Fruit fly (Drosophila melanogaster): ENCODE data around the gene kibra.

Gene kibra

dm6 chr3R:14692230-14692970 lies 31.7 kb downstream of the kibra start (continued):
- TF ChIP-seq sv (GFP tag; optimal IDR thresholded peaks at IDR 0.05) (no peak), Hnf4 (GFP tag; optimal IDR thresholded peaks at IDR 0.05) (peak; percentile 43), Abd-B (GFP tag; optimal IDR thresholded peaks at IDR 0.05) (no peak), foxo (GFP tag; optimal IDR thresholded peaks at IDR 0.05) (peak in 1 of 2 experiments; percentile 76), CG32264 (GFP tag; optimal IDR thresholded peaks at IDR 0.05) (peak; percentile 49), OdsH (GFP tag; optimal IDR thresholded peaks at IDR 0.05) (peak; percentile 61), dl (GFP tag; optimal IDR thresholded peaks at IDR 0.05; ENCODE audit: insufficient read depth in 1 of 2, partially characterized antibody in 2 of 2) (no peak), jim (GFP tag; optimal IDR thresholded peaks at IDR 0.05) (no peak), Vsx2 (GFP tag; optimal IDR thresholded peaks at IDR 0.05; ENCODE audit: partially characterized antibody) (no peak), rgr (GFP tag; optimal IDR thresholded peaks at IDR 0.05) (peak; percentile 67), lola (GFP tag; optimal IDR thresholded peaks at IDR 0.05) (no peak), CrebA (GFP tag; optimal IDR thresholded peaks at IDR 0.05; ENCODE audit: borderline replicate concordance) (no peak)

dm6 chr3R:14691019-14691777 lies 32.9 kb downstream of the kibra start:
- TF ChIP-seq rgr (GFP tag; optimal IDR thresholded peaks at IDR 0.05): no peak
- TF ChIP-seq dsf (GFP tag; optimal IDR thresholded peaks at IDR 0.05; ENCODE audit: borderline replicate concordance): no peak
- TF ChIP-seq HLH106 (tag; optimal IDR thresholded peaks at IDR 0.05): peak; percentile 22
- peak; percentile 21 for TF ChIP-seq Sp1 (GFP tag; optimal IDR thresholded peaks at IDR 0.05)
- TF ChIP-seq h (GFP tag; optimal IDR thresholded peaks at IDR 0.05): peak; percentile 1
- peak in 1 of 2 experiments; percentile 21 for TF ChIP-seq foxo (GFP tag; optimal IDR thresholded peaks at IDR 0.05)
- no peak for TF ChIP-seq Dif (GFP tag; optimal IDR thresholded peaks at IDR 0.05; ENCODE audit: partially characterized antibody)
- TF ChIP-seq Rel (GFP tag; optimal IDR thresholded peaks at IDR 0.05): no peak
- TF ChIP-seq Rel (tag; optimal IDR thresholded peaks at IDR 0.05): peak; percentile 16
- peak; percentile 31 for TF ChIP-seq psq (GFP tag; optimal IDR thresholded peaks at IDR 0.05)
- TF ChIP-seq Dfd (GFP tag; optimal IDR thresholded peaks at IDR 0.05): no peak

- TF ChIP-seq sage (GFP tag; optimal IDR thresholded peaks at IDR 0.05): no peak
- no peak for TF ChIP-seq Rel (GFP tag; optimal IDR thresholded peaks at IDR 0.05)
- no peak for TF ChIP-seq Rel (tag; optimal IDR thresholded peaks at IDR 0.05)
- no peak for TF ChIP-seq tai (GFP tag; optimal IDR thresholded peaks at IDR 0.05)
- TF ChIP-seq psq (GFP tag; optimal IDR thresholded peaks at IDR 0.05): no peak
- TF ChIP-seq CrebA (GFP tag; optimal IDR thresholded peaks at IDR 0.05; ENCODE audit: borderline replicate concordance): no peak
- no peak for TF ChIP-seq Hr83 (GFP tag; optimal IDR thresholded peaks at IDR 0.05; ENCODE audit: poor library complexity, severe bottlenecking)
- TF ChIP-seq brk (GFP tag; optimal IDR thresholded peaks at IDR 0.05): no peak
- no peak for TF ChIP-seq Abd-B (GFP tag; optimal IDR thresholded peaks at IDR 0.05)
- no peak for TF ChIP-seq Hnf4 (GFP tag; optimal IDR thresholded peaks at IDR 0.05)
- TF ChIP-seq pan (optimal IDR thresholded peaks at IDR 0.05): no peak
- no peak for TF ChIP-seq ey (GFP tag; optimal IDR thresholded peaks at IDR 0.05)
- no peak for TF ChIP-seq br (GFP tag; optimal IDR thresholded peaks at IDR 0.05)
- TF ChIP-seq Jra (GFP tag; optimal IDR thresholded peaks at IDR 0.05): no peak
- no peak for TF ChIP-seq OdsH (GFP tag; optimal IDR thresholded peaks at IDR 0.05)
- TF ChIP-seq Hr78 (GFP tag; optimal IDR thresholded peaks at IDR 0.05): no peak
- no peak for TF ChIP-seq Mio (GFP tag; optimal IDR thresholded peaks at IDR 0.05)
- TF ChIP-seq CG32264 (GFP tag; optimal IDR thresholded peaks at IDR 0.05): no peak
- no peak for TF ChIP-seq N (GFP tag; optimal IDR thresholded peaks at IDR 0.05)
- TF ChIP-seq Dif (GFP tag; optimal IDR thresholded peaks at IDR 0.05; ENCODE audit: partially characterized antibody): no peak
- TF ChIP-seq lola (GFP tag; optimal IDR thresholded peaks at IDR 0.05): no peak
These were observed 34.0 kb downstream of the kibra start for dm6 chr3R:14690065-14690464.

DNA sequence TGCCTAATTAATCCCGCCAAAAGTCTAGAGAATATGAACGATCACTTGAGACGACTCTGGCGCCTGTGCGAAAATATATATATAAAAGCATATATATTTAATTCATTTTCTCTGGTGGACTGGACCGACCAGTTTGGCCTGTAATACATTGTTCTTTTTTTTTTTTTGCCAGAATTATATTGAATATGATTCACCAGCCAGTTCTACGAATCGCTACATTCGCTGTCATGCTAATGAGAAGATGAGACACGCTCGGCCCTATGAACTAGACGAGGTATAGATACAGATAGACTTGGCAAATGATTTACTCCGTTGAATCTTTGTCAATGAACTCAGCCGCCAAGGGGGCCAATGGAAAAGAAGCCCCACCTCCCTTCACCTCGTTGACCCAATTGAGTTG lies 36.8 kb downstream of the kibra start:
- no peak for TF ChIP-seq Vsx2 (GFP tag; optimal IDR thresholded peaks at IDR 0.05; ENCODE audit: partially characterized antibody)
- TF ChIP-seq woc (GFP tag; optimal IDR thresholded peaks at IDR 0.05): no peak
- TF ChIP-seq tai (GFP tag; optimal IDR thresholded peaks at IDR 0.05): no peak
- no peak for TF ChIP-seq CrebA (GFP tag; optimal IDR thresholded peaks at IDR 0.05; ENCODE audit: borderline replicate concordance)
- no peak for TF ChIP-seq Hnf4 (GFP tag; optimal IDR thresholded peaks at IDR 0.05)
- no peak for TF ChIP-seq Myc (optimal IDR thresholded peaks at IDR 0.05)
- no peak for TF ChIP-seq Hr78 (GFP tag; optimal IDR thresholded peaks at IDR 0.05)
- TF ChIP-seq Dif (GFP tag; optimal IDR thresholded peaks at IDR 0.05; ENCODE audit: partially characterized antibody): no peak
- TF ChIP-seq dmrt93B (GFP tag; optimal IDR thresholded peaks at IDR 0.05): no peak
- TF ChIP-seq dl (GFP tag; optimal IDR thresholded peaks at IDR 0.05; ENCODE audit: insufficient read depth in 1 of 2, partially characterized antibody in 2 of 2): no peak
- TF ChIP-seq fru (GFP tag; optimal IDR thresholded peaks at IDR 0.05): no peak
- no peak for TF ChIP-seq h (GFP tag; optimal IDR thresholded peaks at IDR 0.05)
- no peak for TF ChIP-seq lola (GFP tag; optimal IDR thresholded peaks at IDR 0.05)
